Fruit fly (Drosophila melanogaster) whole organism, embryonic: Measurements from ENCODE around the gene Cerk.

ENCODE experiments used
- CG10431 ChIP-seq: fragments of 200-800 bp; sonication (Bioruptor generic); optimal IDR thresholded peaks from 3 replicates; lab custom pipeline; 2018; ENCODE audit warnings: missing biosample characterization, mild to moderate bottlenecking, missing genetic modification characterization
- CG11456 ChIP-seq: fragments of 200-800 bp; sonication (Bioruptor generic); IDR thresholded peaks from 3 replicates; pipeline ENCODE4 v1.3.6; 2022; ENCODE audit warnings: missing biosample characterization, missing genetic modification characterization
- CG11696 ChIP-seq: fragments of 200-800 bp; sonication (Bioruptor generic); IDR thresholded peaks from 2 replicates; pipeline ENCODE4 v1.3.6; 2022; ENCODE audit warnings: missing biosample characterization, missing genetic modification characterization
- CG14860 ChIP-seq: fragments of 200-800 bp; sonication (Bioruptor generic); IDR thresholded peaks from 3 replicates; pipeline ENCODE4 v1.3.6; 2022; ENCODE audit warnings: missing biosample characterization, missing genetic modification characterization; ENCODE audit not compliant: partially characterized antibody
- CG17568 ChIP-seq: fragments of 200-800 bp; sonication (Bioruptor generic); optimal IDR thresholded peaks from 2 replicates; lab custom pipeline; 2018; ENCODE audit warnings: missing biosample characterization, mild to moderate bottlenecking, missing genetic modification characterization, moderate library complexity
- CG31388 ChIP-seq: fragments of 200-800 bp; sonication (Bioruptor generic); optimal IDR thresholded peaks from 2 replicates; lab custom pipeline; 2016; ENCODE audit warnings: missing biosample characterization, missing genetic modification characterization
- CG3847 ChIP-seq: fragments of 200-800 bp; sonication (Bioruptor generic); IDR thresholded peaks from 2 replicates; pipeline ENCODE4 v1.3.6; 2022; ENCODE audit warnings: missing biosample characterization, missing genetic modification characterization
- CG6791 ChIP-seq: fragments of 200-800 bp; sonication (Bioruptor generic); IDR thresholded peaks from 3 replicates; pipeline ENCODE4 v1.3.6; 2022; ENCODE audit warnings: missing biosample characterization, missing genetic modification characterization; ENCODE audit not compliant: partially characterized antibody
- CG7556 ChIP-seq: fragments of 200-800 bp; sonication (Bioruptor generic); optimal IDR thresholded peaks from 2 replicates; lab custom pipeline; 2017; ENCODE audit warnings: missing biosample characterization, mild to moderate bottlenecking, missing genetic modification characterization
- CG9932 ChIP-seq: fragments of 200-800 bp; sonication (Bioruptor generic); IDR thresholded peaks from 2 replicates; pipeline ENCODE4 v1.3.6; 2022; ENCODE audit warnings: missing biosample characterization, missing genetic modification characterization
- Dbx ChIP-seq: fragments of 200-800 bp; sonication (Bioruptor generic); IDR thresholded peaks from 3 replicates; pipeline ENCODE4 v1.3.6; 2022; ENCODE audit warnings: missing biosample characterization, missing genetic modification characterization
- Dll ChIP-seq: fragments of 200-800 bp; sonication (Bioruptor generic); IDR thresholded peaks from 4 replicates; pipeline ENCODE4 v1.3.6; 2022; ENCODE audit warnings: missing biosample characterization, missing genetic modification characterization; ENCODE audit not compliant: partially characterized antibody
- Doc3 ChIP-seq: fragments of 200-800 bp; sonication (Bioruptor generic); IDR thresholded peaks from 3 replicates; pipeline ENCODE4 v1.3.6; 2022; ENCODE audit warnings: missing biosample characterization, missing genetic modification characterization; ENCODE audit not compliant: partially characterized antibody
- Ets97D ChIP-seq: fragments of 200-800 bp; sonication (Bioruptor generic); optimal IDR thresholded peaks from 3 replicates; lab custom pipeline; 2016; ENCODE audit warnings: missing biosample characterization, missing genetic modification characterization
- Fer1 ChIP-seq: fragments of 200-800 bp; sonication (Bioruptor generic); optimal IDR thresholded peaks from 2 replicates; lab custom pipeline; 2017; ENCODE audit warnings: missing biosample characterization, mild to moderate bottlenecking, missing genetic modification characterization
- Fer2 ChIP-seq: fragments of 200-800 bp; sonication (Bioruptor generic); optimal IDR thresholded peaks from 2 replicates; lab custom pipeline; 2018; ENCODE audit warnings: missing biosample characterization, mild to moderate bottlenecking, missing genetic modification characterization, moderate library complexity
- HmgZ ChIP-seq: fragments of 200-800 bp; sonication (Bioruptor generic); optimal IDR thresholded peaks from 2 replicates; lab custom pipeline; 2018; ENCODE audit warnings: missing biosample characterization, mild to moderate bottlenecking, missing genetic modification characterization
- Hr51 ChIP-seq, 2 experiments: fragments of 200-800 bp; sonication (Bioruptor generic); optimal IDR thresholded peaks; 2 replicates in 1 of 2; 3 replicates in 1 of 2; lab custom pipeline; 2016 to 2018; ENCODE audit warnings: missing biosample characterization in 2 of 2, missing genetic modification characterization in 2 of 2, mild to moderate bottlenecking in 1 of 2, moderate library complexity in 1 of 2
- Hsf ChIP-seq: fragments of 200-800 bp; sonication (Bioruptor generic); optimal IDR thresholded peaks from 3 replicates; lab custom pipeline; 2016; ENCODE audit warnings: missing biosample characterization, missing genetic modification characterization
- Kr ChIP-seq: fragments of 200-800 bp; sonication (Bioruptor generic); optimal IDR thresholded peaks from 2 replicates; lab custom pipeline; 2017; ENCODE audit warnings: missing biosample characterization, mild to moderate bottlenecking, missing genetic modification characterization
- Myb ChIP-seq: fragments of 200-800 bp; sonication (Bioruptor generic); optimal IDR thresholded peaks from 2 replicates; lab custom pipeline; 2016; ENCODE audit warnings: missing biosample characterization, missing genetic modification characterization
- NC2α ChIP-seq: fragments of 200-800 bp; sonication (Bioruptor generic); optimal IDR thresholded peaks from 2 replicates; lab custom pipeline; 2016; ENCODE audit warnings: missing biosample characterization, missing genetic modification characterization
- NK7.1 ChIP-seq: fragments of 200-800 bp; sonication (Bioruptor generic); optimal IDR thresholded peaks from 3 replicates; lab custom pipeline; 2016; ENCODE audit warnings: missing biosample characterization, missing genetic modification characterization
- Rfx ChIP-seq: fragments of 200-800 bp; sonication (Bioruptor generic); IDR thresholded peaks from 2 replicates; pipeline ENCODE4 v1.3.6; 2022; ENCODE audit warnings: missing biosample characterization, missing genetic modification characterization
- Sox102F ChIP-seq: fragments of 200-800 bp; sonication (Bioruptor generic); optimal IDR thresholded peaks from 2 replicates; lab custom pipeline; 2018; ENCODE audit warnings: missing biosample characterization, mild to moderate bottlenecking, missing genetic modification characterization, moderate library complexity
- Tbp ChIP-seq: fragments of >200 bp; optimal IDR thresholded peaks from 2 replicates; lab custom pipeline; 2018; ENCODE audit warnings: missing biosample characterization, missing genetic modification characterization
- Vsx1 ChIP-seq: fragments of 200-800 bp; sonication (Bioruptor generic); optimal IDR thresholded peaks from 2 replicates; lab custom pipeline; 2017; ENCODE audit warnings: missing biosample characterization, mild to moderate bottlenecking, missing genetic modification characterization, missing genetic modification reagents
- abd-A ChIP-seq: fragments of 200-800 bp; sonication (Bioruptor generic); optimal IDR thresholded peaks from 3 replicates; lab custom pipeline; 2019; ENCODE audit warnings: missing biosample characterization, mild to moderate bottlenecking, missing genetic modification characterization, moderate library complexity
- ase ChIP-seq: fragments of 200-800 bp; sonication (Bioruptor generic); IDR thresholded peaks from 3 replicates; pipeline ENCODE4 v1.3.6; 2022; ENCODE audit warnings: missing biosample characterization, missing genetic modification characterization
- bcd ChIP-seq: fragments of 200-800 bp; sonication (Bioruptor generic); optimal IDR thresholded peaks from 2 replicates; lab custom pipeline; 2017; ENCODE audit warnings: missing biosample characterization, mild to moderate bottlenecking, missing genetic modification characterization
- chn ChIP-seq: fragments of 200-800 bp; sonication (Bioruptor generic); optimal IDR thresholded peaks from 2 replicates; lab custom pipeline; 2016; ENCODE audit warnings: missing biosample characterization, missing genetic modification characterization
- dm ChIP-seq: fragments of 200-800 bp; sonication (Bioruptor generic); optimal IDR thresholded peaks from 3 replicates; lab custom pipeline; 2016; ENCODE audit warnings: missing biosample characterization, missing genetic modification characterization
- dysf ChIP-seq: fragments of 200-800 bp; sonication (Bioruptor generic); IDR thresholded peaks from 3 replicates; pipeline ENCODE4 v1.3.6; 2022; ENCODE audit warnings: missing biosample characterization, missing genetic modification characterization
- fu2 ChIP-seq: fragments of 200-800 bp; sonication (Bioruptor generic); optimal IDR thresholded peaks from 2 replicates; lab custom pipeline; 2016; ENCODE audit warnings: missing biosample characterization, missing genetic modification characterization
- insv ChIP-seq, 2 experiments: fragments of 200-800 bp; sonication (Bioruptor generic); optimal IDR thresholded peaks; 3 replicates each; lab custom pipeline; 2016 to 2018; ENCODE audit warnings: missing biosample characterization in 2 of 2, missing genetic modification characterization in 2 of 2
- knrl ChIP-seq: fragments of 200-800 bp; sonication (Bioruptor generic); IDR thresholded peaks from 3 replicates; pipeline ENCODE4 v1.3.6; 2022; ENCODE audit warnings: missing biosample characterization, missing genetic modification characterization; ENCODE audit not compliant: partially characterized antibody
- lmd ChIP-seq: fragments of 200-800 bp; sonication (Bioruptor generic); IDR thresholded peaks from 2 replicates; pipeline ENCODE4 v1.3.6; 2022; ENCODE audit warnings: missing biosample characterization, missing genetic modification characterization
- lov ChIP-seq, 2 experiments: fragments of 200-800 bp in 1 of 2; fragments of >200 bp in 1 of 2; sonication (Bioruptor generic) in 1 of 2; IDR thresholded peaks in 1 of 2; optimal IDR thresholded peaks in 1 of 2; 2 replicates in 1 of 2; 3 replicates in 1 of 2; pipeline versions ENCODE4 v1.3.6 to Lab custom; 2017 to 2022; ENCODE audit warnings: missing biosample characterization in 1 of 2, missing genetic modification characterization in 1 of 2
- nau ChIP-seq: fragments of 200-800 bp; sonication (Bioruptor generic); optimal IDR thresholded peaks from 3 replicates; lab custom pipeline; 2017; ENCODE audit warnings: missing biosample characterization, mild to moderate bottlenecking, missing genetic modification characterization, missing genetic modification reagents
- pfk ChIP-seq: fragments of 200-800 bp; sonication (Bioruptor generic); optimal IDR thresholded peaks from 2 replicates; lab custom pipeline; 2018; ENCODE audit warnings: missing biosample characterization, mild to moderate bottlenecking, missing genetic modification characterization, moderate library complexity
- sens-2 ChIP-seq: fragments of 200-800 bp; sonication (Bioruptor generic); IDR thresholded peaks from 2 replicates; pipeline ENCODE4 v1.3.6; 2022; ENCODE audit warnings: missing biosample characterization, missing genetic modification characterization
- slou ChIP-seq: fragments of 200-800 bp; sonication (Bioruptor generic); optimal IDR thresholded peaks from 3 replicates; lab custom pipeline; 2016; ENCODE audit warnings: missing biosample characterization, missing genetic modification characterization
- sqz ChIP-seq: fragments of 200-800 bp; sonication (Bioruptor generic); optimal IDR thresholded peaks from 3 replicates; lab custom pipeline; 2018; ENCODE audit warnings: missing biosample characterization, mild to moderate bottlenecking, missing genetic modification characterization
- toy ChIP-seq: fragments of 200-800 bp; sonication (Bioruptor generic); IDR thresholded peaks from 2 replicates; pipeline ENCODE4 v1.3.6; 2022; ENCODE audit warnings: missing biosample characterization, missing genetic modification characterization
- trh ChIP-seq: fragments of 200-800 bp; sonication (Bioruptor generic); optimal IDR thresholded peaks from 2 replicates; lab custom pipeline; 2016; ENCODE audit warnings: missing biosample characterization, missing genetic modification characterization
- wek ChIP-seq: fragments of 200-800 bp; sonication (Bioruptor generic); optimal IDR thresholded peaks from 3 replicates; lab custom pipeline; 2018; ENCODE audit warnings: missing biosample characterization, mild to moderate bottlenecking, missing genetic modification characterization, moderate library complexity
- zf30C ChIP-seq: fragments of 200-800 bp; sonication (Bioruptor generic); optimal IDR thresholded peaks from 3 replicates; lab custom pipeline; 2018; ENCODE audit warnings: missing biosample characterization, mild to moderate bottlenecking, missing genetic modification characterization

The Cerk gene

dm6 chr3R:5369490-5370001, 1.4 kb upstream of the Cerk start, which contains the start of the genes CG31542 and CG34277 (continued):
- TF ChIP-seq Hr51 (GFP tag; optimal IDR thresholded peaks at IDR 0.05; lab: Kevin White, UChicago) (no peak), lov (optimal IDR thresholded peaks at IDR 0.05; lab: Kevin White, UChicago) (no peak), lov (GFP tag; IDR thresholded peaks at IDR 0.05; lab: Robert Waterston, UW) (0 out of 3 replicates have a peak, but pooled peaks have one; percentile 28), CG11456 (no peak), toy (GFP tag; lab: Robert Waterston, UW) (no peak), Tbp (GFP tag; lab: Kevin White, UChicago) (no peak), CG6791 (GFP tag; lab: Robert Waterston, UW) (no peak)

- no peak for TF ChIP-seq Hsf (GFP tag; lab: Kevin White, UChicago)
- peak; percentile 18; the same call in 1 of the 4 replicates for TF ChIP-seq Dll
- TF ChIP-seq dm (GFP tag; lab: Kevin White, UChicago), result no peak
- TF ChIP-seq knrl (GFP tag; lab: Robert Waterston, UW), result no peak
- TF ChIP-seq Vsx1 (GFP tag; lab: Kevin White, UChicago), result no peak
- TF ChIP-seq Sox102F (GFP tag; lab: Kevin White, UChicago), result no peak
- TF ChIP-seq CG10431, result peak; percentile 8
- TF ChIP-seq lmd (GFP tag; lab: Robert Waterston, UW), result no peak
- TF ChIP-seq Myb (GFP tag; lab: Kevin White, UChicago), result no peak
- TF ChIP-seq abd-A, result peak; percentile 6
- peak; percentile 13 for TF ChIP-seq sqz (GFP tag; lab: Kevin White, UChicago)
- TF ChIP-seq bcd, result no peak
- TF ChIP-seq slou, result no peak
- TF ChIP-seq insv (GFP tag; optimal IDR thresholded peaks at IDR 0.05; lab: Kevin White, UChicago), result peak; percentile 75 to 97
- TF ChIP-seq fu2 (GFP tag; lab: Kevin White, UChicago), result no peak
- TF ChIP-seq CG3847, result no peak
- peak; percentile 0 for TF ChIP-seq HmgZ (tag; lab: Kevin White, UChicago)
- peak; percentile 48; the same call in 1 of the 3 replicates for TF ChIP-seq Dbx (GFP tag; lab: Robert Waterston, UW)
- peak; percentile 58 for TF ChIP-seq Fer1 (GFP tag; lab: Kevin White, UChicago)
- TF ChIP-seq nau (GFP tag; lab: Kevin White, UChicago), result peak; percentile 20
- no peak for TF ChIP-seq Kr (GFP tag; lab: Kevin White, UChicago)
- TF ChIP-seq CG14860 (GFP tag; lab: Robert Waterston, UW), result no peak
- TF ChIP-seq zf30C, result peak; percentile 30
- 0 out of 2 replicates have a peak, but pooled peaks have one; percentile 7 for TF ChIP-seq CG9932 (GFP tag; lab: Robert Waterston, UW)
- peak; percentile 39 for TF ChIP-seq Fer2 (tag; lab: Kevin White, UChicago)
- no peak for TF ChIP-seq CG11696 (GFP tag; lab: Robert Waterston, UW)
- TF ChIP-seq dysf (GFP tag; lab: Robert Waterston, UW), result 0 out of 3 replicates have a peak, but pooled peaks have one; percentile 12
- no peak; the same call in 2 of the 3 replicates for TF ChIP-seq ase (GFP tag; lab: Robert Waterston, UW)
- no peak for TF ChIP-seq chn (GFP tag; lab: Kevin White, UChicago)
- TF ChIP-seq trh, result no peak
- no peak for TF ChIP-seq CG17568 (GFP tag; lab: Kevin White, UChicago)
- peak; percentile 65 for TF ChIP-seq wek (GFP tag; lab: Kevin White, UChicago)
- TF ChIP-seq Doc3 (GFP tag; lab: Robert Waterston, UW), result no peak
- no peak for TF ChIP-seq NK7.1 (GFP tag; lab: Kevin White, UChicago)
- TF ChIP-seq NC2α (GFP tag; lab: Kevin White, UChicago), result no peak
- no peak for TF ChIP-seq Ets97D (GFP tag; lab: Kevin White, UChicago)
- TF ChIP-seq Rfx (GFP tag; lab: Robert Waterston, UW), result peak; percentile 66
- TF ChIP-seq sens-2 (GFP tag; lab: Robert Waterston, UW), result no peak
- TF ChIP-seq pfk (GFP tag; lab: Kevin White, UChicago), result peak; percentile 68
- TF ChIP-seq CG31388 (GFP tag; lab: Kevin White, UChicago), result no peak
- peak; percentile 6 for TF ChIP-seq CG7556 (GFP tag; lab: Kevin White, UChicago)
Observed at dm6 chr3R:5367512-5368169, 465 bp downstream of the Cerk start.
